Fruit fly (Drosophila melanogaster): Measurements from ENCODE around the gene IFT43.

Gene IFT43

dm6 chr2L:12692343-12693079 lies 2.3 kb downstream of the IFT43 start, which contains the start of the genes CCT4 and CG6153:
CCT4 (minus strand) TSS chr2L:12692934.
CG6153 (plus strand) TSS chr2L:12692993.
- TF ChIP-seq noc (tag; optimal IDR thresholded peaks at IDR 0.05): no peak

dm6 chr2L:12689281-12689765 lies 5.5 kb downstream of the IFT43 start:
- TF ChIP-seq noc (tag; optimal IDR thresholded peaks at IDR 0.05): no peak

dm6 chr2L:12686811-12687210 lies 8.0 kb downstream of the IFT43 start:
- TF ChIP-seq noc (tag; optimal IDR thresholded peaks at IDR 0.05): no peak

dm6 chr2L:12681603-12682368 lies 13.0 kb downstream of the IFT43 start:
- no peak for TF ChIP-seq noc (tag; optimal IDR thresholded peaks at IDR 0.05)

- TF ChIP-seq noc (tag; optimal IDR thresholded peaks at IDR 0.05): no peak
Measured at dm6 chr2L:12679310-12679709, 15.5 kb downstream of the IFT43 start.

- no peak for TF ChIP-seq noc (tag; optimal IDR thresholded peaks at IDR 0.05)
Measured at dm6 chr2L:12678286-12678685, 16.5 kb downstream of the IFT43 start.

- TF ChIP-seq noc (tag; optimal IDR thresholded peaks at IDR 0.05): no peak
Measured at dm6 chr2L:12674365-12674764, 20.4 kb downstream of the IFT43 start.

- TF ChIP-seq noc (tag; optimal IDR thresholded peaks at IDR 0.05): no peak
Measured at dm6 chr2L:12672296-12672695, 22.5 kb downstream of the IFT43 start.

dm6 chr2L:12669614-12670013 lies 25.2 kb downstream of the IFT43 start, which contains the start of gene Nepl7:
Nepl7 (minus strand) TSS chr2L:12669714.
- no peak for TF ChIP-seq noc (tag; optimal IDR thresholded peaks at IDR 0.05)

- TF ChIP-seq noc (tag; optimal IDR thresholded peaks at IDR 0.05): no peak
Measured at dm6 chr2L:12666002-12666576, 28.7 kb downstream of the IFT43 start.

- no peak for TF ChIP-seq noc (tag; optimal IDR thresholded peaks at IDR 0.05)
Measured at dm6 chr2L:12657337-12657736, 37.5 kb downstream of the IFT43 start.

dm6 chr2L:12656865-12657264 lies 37.9 kb downstream of the IFT43 start, which contains the start of gene pdm2:
pdm2 (plus strand) TSS chr2L:12657165.
- TF ChIP-seq noc (tag; optimal IDR thresholded peaks at IDR 0.05): no peak

dm6 chr2L:12655731-12656326 lies 39.0 kb downstream of the IFT43 start:
- no peak for TF ChIP-seq noc (tag; optimal IDR thresholded peaks at IDR 0.05)

dm6 chr2L:12651040-12651439 lies 43.7 kb downstream of the IFT43 start:
- no peak for TF ChIP-seq noc (tag; optimal IDR thresholded peaks at IDR 0.05)

dm6 chr2L:12646256-12646655 lies 48.5 kb downstream of the IFT43 start, which contains the start of gene Ref2:
Ref2 (minus strand) TSS chr2L:12646356.
- no peak for TF ChIP-seq noc (tag; optimal IDR thresholded peaks at IDR 0.05)

dm6 chr2L:12644301-12644700 lies 50.5 kb downstream of the IFT43 start:
- TF ChIP-seq noc (tag; optimal IDR thresholded peaks at IDR 0.05): peak; percentile 49

All from whole organism, larva.